Worm (Caenorhabditis elegans): Measurements from ENCODE around the gene F54H5.3.
A peak's percentile ranks its signal among the peaks of the same experiment; 100 is the strongest.

F54H5.3 gene

ce11 chrII:6588605-6589292, 33.2 kb upstream of the F54H5.3 start, which contains the start of gene icd-1 (continued):
- TF ChIP-seq aha-1 (tag; optimal IDR thresholded peaks at IDR 0.05) (peak; percentile 85), tlp-1 (tag; optimal IDR thresholded peaks at IDR 0.05) (no peak), pag-3 (tag; optimal IDR thresholded peaks at IDR 0.05; ENCODE audit: borderline replicate concordance, insufficient read depth) (no peak), elt-2 (tag; optimal IDR thresholded peaks at IDR 0.05) (peak; percentile 84), ceh-88 (GFP tag; IDR thresholded peaks at IDR 0.05) (peak; percentile 89), unc-86 (tag; optimal IDR thresholded peaks at IDR 0.05) (peak; percentile 95), lin-15B (tag; optimal IDR thresholded peaks at IDR 0.05) (peak; percentile 71), swsn-7 (tag; optimal IDR thresholded peaks at IDR 0.05) (peak; percentile 98), sptf-1 (tag; optimal IDR thresholded peaks at IDR 0.05) (no peak), pax-3 (tag; optimal IDR thresholded peaks at IDR 0.05) (peak; percentile 90), snpc-4 (tag; optimal IDR thresholded peaks at IDR 0.05) (peak; percentile 83), nhr-237 (tag; optimal IDR thresholded peaks at IDR 0.05) (peak; percentile 93), lin-13 (GFP tag; optimal IDR thresholded peaks at IDR 0.05) (peak; percentile 84), jun-1 (tag; optimal IDR thresholded peaks at IDR 0.05) (peak; percentile 94), C34B4.2 (tag; optimal IDR thresholded peaks at IDR 0.05) (no peak), egl-13 (tag; optimal IDR thresholded peaks at IDR 0.05) (peak; percentile 86), F16B12.6 (tag; optimal IDR thresholded peaks at IDR 0.05) (peak; percentile 69), isw-1 (GFP tag; IDR thresholded peaks at IDR 0.05) (peak; percentile 96), vab-15 (tag; optimal IDR thresholded peaks at IDR 0.05) (no peak), nhr-71 (tag; optimal IDR thresholded peaks at IDR 0.05) (peak; percentile 99), tbx-2 (tag; optimal IDR thresholded peaks at IDR 0.05) (peak; percentile 97), blmp-1 (tag; optimal IDR thresholded peaks at IDR 0.05) (peak; percentile 79), nhr-20 (tag; optimal IDR thresholded peaks at IDR 0.05) (peak; percentile 98), unc-30 (tag; optimal IDR thresholded peaks at IDR 0.05) (no peak), ceh-82 (tag; optimal IDR thresholded peaks at IDR 0.05) (peak; percentile 91 to 95 (median 93)), egl-27 (tag; optimal IDR thresholded peaks at IDR 0.05) (peak in 1 of 2 experiments; percentile 82), lin-35 (GFP tag; optimal IDR thresholded peaks at IDR 0.05) (peak; percentile 84 to 87), skn-1 (tag; optimal IDR thresholded peaks at IDR 0.05) (peak; percentile 80), nhr-84 (tag; optimal IDR thresholded peaks at IDR 0.05) (no peak), rnt-1 (tag; optimal IDR thresholded peaks at IDR 0.05) (peak; percentile 92), alr-1 (tag; optimal IDR thresholded peaks at IDR 0.05; ENCODE audit: borderline replicate concordance) (no peak), Y116A8C.19 (tag; optimal IDR thresholded peaks at IDR 0.05; ENCODE audit: borderline replicate concordance) (no peak), nhr-11 (tag; optimal IDR thresholded peaks at IDR 0.05) (peak; percentile 97), ama-1 (optimal IDR thresholded peaks at IDR 0.05) (peak; percentile 43), C16A3.4 (tag; optimal IDR thresholded peaks at IDR 0.05) (peak; percentile 92), dpl-1 (GFP tag; optimal IDR thresholded peaks at IDR 0.05) (peak; percentile 76 to 81 (median 76)), unc-62 (GFP tag; optimal IDR thresholded peaks at IDR 0.05) (no peak), mab-9 (GFP tag; IDR thresholded peaks at IDR 0.05) (peak; percentile 65), fkh-4 (tag; optimal IDR thresholded peaks at IDR 0.05; ENCODE audit: borderline replicate concordance) (peak; percentile 66), zag-1 (tag; optimal IDR thresholded peaks at IDR 0.05) (peak; percentile 73), lsy-2 (tag; optimal IDR thresholded peaks at IDR 0.05) (peak; percentile 94 to 96), snu-23 (GFP tag; optimal IDR thresholded peaks at IDR 0.05) (peak; percentile 99), irx-1 (tag; optimal IDR thresholded peaks at IDR 0.05) (peak; percentile 88), hpl-2 (GFP tag; optimal IDR thresholded peaks at IDR 0.05) (peak; percentile 91), pqm-1 (tag; optimal IDR thresholded peaks at IDR 0.05) (no peak), nhr-90 (tag; optimal IDR thresholded peaks at IDR 0.05; ENCODE audit: poor library complexity) (peak; percentile 94), fkh-10 (GFP tag; optimal IDR thresholded peaks at IDR 0.05) (peak; percentile 86), nhr-28 (tag; optimal IDR thresholded peaks at IDR 0.05) (no peak), hlh-17 (GFP tag; optimal IDR thresholded peaks at IDR 0.05; ENCODE audit: borderline replicate concordance) (no peak), fkh-8 (tag; optimal IDR thresholded peaks at IDR 0.05) (peak; percentile 96), ztf-4 (tag; optimal IDR thresholded peaks at IDR 0.05) (peak; percentile 97)
